Fruit fly (Drosophila melanogaster) whole organism, prepupa: ENCODE data around the gene Ugt36D1.

Experiments used
- CG1621 ChIP-seq: fragments of 200-800 bp; sonication (Bioruptor generic); optimal IDR thresholded peaks from 3 replicates; lab custom pipeline; 2018; ENCODE audit warnings: missing biosample characterization, mild to moderate bottlenecking, missing genetic modification characterization
- CG31627 ChIP-seq: fragments of 200-800 bp; sonication (Bioruptor generic); optimal IDR thresholded peaks from 3 replicates; lab custom pipeline; 2016; ENCODE audit warnings: missing biosample characterization, missing genetic modification characterization

- TF ChIP-seq CG31627 (GFP tag; lab: Kevin White, UChicago): no peak
- peak; percentile 93 for TF ChIP-seq CG1621 (tag; lab: Kevin White, UChicago)
Measured at dm6 chr2L:18810960-18811642, 12.2 kb upstream of the Ugt36D1 start, which contains the start of the genes CG10570 and CG42502.
